Worm (Caenorhabditis elegans) whole organism, L4 larva: Measurements from ENCODE around the gene imb-2.
A peak's percentile ranks its signal among the peaks of the same experiment; 100 is the strongest.

Experiments
- ceh-20 ChIP-seq: fragments of 200-800 bp; sonication (Bioruptor generic); IDR thresholded peaks from 2 replicates; pipeline ENCODE4 v1.3.6; 2022; ENCODE audit warnings: missing genetic modification reagents, missing genetic modification characterization, missing compliant biosample characterization
- fkh-10 ChIP-seq: fragments of 150-350 bp; optimal IDR thresholded peaks from 2 replicates; lab custom pipeline; 2014; ENCODE audit warnings: missing biosample characterization, missing genetic modification reagents, missing genetic modification characterization
- hif-1 ChIP-seq, 2 experiments: sonication (generic microtip); optimal IDR thresholded peaks; 2 replicates each; lab custom pipeline; 2016 to 2017; ENCODE audit warnings: missing compliant biosample characterization in 2 of 2, missing genetic modification characterization in 2 of 2, missing genetic modification reagents in 2 of 2, missing genotype in 2 of 2, mild to moderate bottlenecking in 1 of 2
- lin-1 ChIP-seq: fragments of 200-800 bp; sonication (Bioruptor generic); IDR thresholded peaks from 2 replicates; pipeline ENCODE4 v1.3.6; 2022; ENCODE audit warnings: missing genetic modification reagents, missing genetic modification characterization, missing compliant biosample characterization
- nhr-28 ChIP-seq: fragments of 150-350 bp; optimal IDR thresholded peaks from 2 replicates; lab custom pipeline; 2014; ENCODE audit warnings: missing biosample characterization, missing genetic modification characterization
- nhr-41 ChIP-seq: fragments of 200-800 bp; sonication (Bioruptor generic); IDR thresholded peaks from 2 replicates; pipeline ENCODE4 v1.3.6; 2022; ENCODE audit warnings: missing genetic modification reagents, missing genetic modification characterization, missing compliant biosample characterization
- nhr-76 ChIP-seq: fragments of 150-350 bp; optimal IDR thresholded peaks from 2 replicates; lab custom pipeline; 2014; ENCODE audit warnings: missing biosample characterization, missing genetic modification characterization
- skn-1 ChIP-seq: fragments of 150-350 bp; optimal IDR thresholded peaks from 2 replicates; lab custom pipeline; 2014; ENCODE audit warnings: missing biosample characterization, missing genetic modification characterization
- unc-39 ChIP-seq: sonication (generic microtip); optimal IDR thresholded peaks from 2 replicates; lab custom pipeline; 2017; ENCODE audit warnings: missing biosample characterization, missing genetic modification characterization

DNA sequence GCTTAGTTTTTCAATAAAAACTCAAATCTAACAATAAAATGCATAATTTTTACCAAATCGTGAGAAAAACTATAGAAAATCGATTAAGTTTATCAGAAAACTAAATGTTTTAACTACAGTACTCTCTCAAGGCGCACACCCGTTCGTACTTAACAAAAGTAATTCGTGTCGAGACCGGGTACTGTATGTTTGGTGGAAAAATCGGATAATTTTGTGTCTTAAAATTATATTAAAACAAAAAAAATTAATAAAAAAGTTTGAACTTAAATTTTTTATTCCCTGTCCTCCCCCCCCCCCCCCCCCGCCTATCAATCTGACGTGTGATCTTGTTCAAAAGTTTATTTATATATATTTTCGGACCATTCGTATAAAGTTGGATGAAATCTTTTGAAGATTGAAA is 42.8 kb downstream of the imb-2 start, which contains the start of gene F26H11.4:
- TF ChIP-seq nhr-76 (tag; lab: Kevin White, UChicago) = no peak
- no peak for TF ChIP-seq nhr-41 (GFP tag; lab: Robert Waterston, UW)
- no peak for TF ChIP-seq hif-1 (tag; optimal IDR thresholded peaks at IDR 0.05; lab: Kevin White, UChicago)
- TF ChIP-seq skn-1 (tag; lab: Kevin White, UChicago) = no peak
- no peak for TF ChIP-seq ceh-20 (GFP tag; lab: Robert Waterston, UW)
- no peak for TF ChIP-seq nhr-28
- TF ChIP-seq lin-1 (GFP tag; lab: Robert Waterston, UW) = 0 out of 2 replicates have a peak, but pooled peaks have one; percentile 3
- TF ChIP-seq fkh-10 (GFP tag; lab: Kevin White, UChicago) = no peak
- no peak for TF ChIP-seq unc-39 (tag; lab: Kevin White, UChicago)
